Worm (Caenorhabditis elegans): Measurements from ENCODE around the gene sri-53.

DNA sequence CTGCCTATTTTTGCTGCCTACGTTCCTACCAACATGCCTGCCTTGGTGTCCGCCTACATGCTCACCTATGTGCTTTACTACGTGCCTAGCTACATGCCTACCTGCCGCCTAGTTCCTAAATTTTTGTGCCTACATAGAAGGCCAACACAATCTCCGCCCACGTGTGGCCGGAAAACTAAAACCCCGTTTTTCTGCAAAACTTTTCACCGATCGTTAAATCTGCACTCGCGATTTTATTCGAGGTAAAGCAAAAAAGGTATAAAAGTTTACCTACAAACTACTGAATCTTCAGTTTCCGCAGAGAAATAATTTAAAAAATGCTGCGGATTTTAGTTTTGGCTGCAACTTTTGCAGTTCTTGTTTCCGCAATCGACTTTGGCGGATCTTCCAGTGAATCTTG lies 47.0 kb upstream of the sri-53 start, which contains the start of gene clec-124:
- TF ChIP-seq nhr-76 (tag; optimal IDR thresholded peaks at IDR 0.05): no peak
- no peak for TF ChIP-seq ceh-82 (tag; optimal IDR thresholded peaks at IDR 0.05)
